Worm (Caenorhabditis elegans) whole organism, late embryonic: ENCODE results near the gene cpd-2.

Experiments
- C08G9.2 ChIP-seq: sonication (generic microtip); optimal IDR thresholded peaks from 2 replicates; lab custom pipeline; 2016; ENCODE audit warnings: mild to moderate bottlenecking, missing genetic modification characterization, moderate library complexity, missing compliant biosample characterization
- ceh-48 ChIP-seq: sonication (generic microtip); optimal IDR thresholded peaks from 2 replicates; lab custom pipeline; 2016; ENCODE audit warnings: missing genetic modification characterization, inconsistent platforms, missing compliant biosample characterization
- ceh-6 ChIP-seq: fragments of 200-800 bp; sonication (Bioruptor generic); optimal IDR thresholded peaks from 2 replicates; lab custom pipeline; 2018; ENCODE audit warnings: mild to moderate bottlenecking, missing genetic modification characterization, missing compliant biosample characterization
- eyg-1 ChIP-seq: sonication (generic microtip); optimal IDR thresholded peaks from 2 replicates; lab custom pipeline; 2016; ENCODE audit warnings: missing genotype, missing genetic modification characterization, missing compliant biosample characterization
- fkh-10 ChIP-seq: fragments of 150-350 bp; optimal IDR thresholded peaks from 2 replicates; lab custom pipeline; 2014; ENCODE audit warnings: missing biosample characterization, missing genetic modification reagents, missing genetic modification characterization
- gmeb-2 ChIP-seq: sonication (generic microtip); optimal IDR thresholded peaks from 2 replicates; lab custom pipeline; 2016; ENCODE audit warnings: missing genetic modification characterization, inconsistent platforms, missing compliant biosample characterization
- hlh-15 ChIP-seq: sonication (generic microtip); optimal IDR thresholded peaks from 2 replicates; lab custom pipeline; 2016; ENCODE audit warnings: missing genetic modification characterization, missing compliant biosample characterization
- nhr-232 ChIP-seq: sonication (generic microtip); optimal IDR thresholded peaks from 2 replicates; lab custom pipeline; 2016; ENCODE audit warnings: missing genetic modification characterization, missing compliant biosample characterization
- npax-4 ChIP-seq: sonication (generic microtip); optimal IDR thresholded peaks from 2 replicates; lab custom pipeline; 2016; ENCODE audit warnings: missing genetic modification characterization, missing compliant biosample characterization
- odd-2 ChIP-seq: sonication (generic microtip); optimal IDR thresholded peaks from 2 replicates; lab custom pipeline; 2017; ENCODE audit warnings: antibody characterized with exemption, mild to moderate bottlenecking, missing genetic modification characterization, missing compliant biosample characterization
- rnt-1 ChIP-seq: sonication (generic microtip); optimal IDR thresholded peaks from 2 replicates; lab custom pipeline; 2016; ENCODE audit warnings: missing genetic modification characterization, missing compliant biosample characterization
- sdc-2 ChIP-seq: sonication (generic microtip); optimal IDR thresholded peaks from 2 replicates; lab custom pipeline; 2016; ENCODE audit warnings: missing genotype, missing genetic modification characterization, missing compliant biosample characterization
- syd-9 ChIP-seq: sonication (generic microtip); optimal IDR thresholded peaks from 2 replicates; lab custom pipeline; 2016; ENCODE audit warnings: mild to moderate bottlenecking, missing genetic modification characterization, moderate library complexity, missing compliant biosample characterization
- tbx-2 ChIP-seq: sonication (generic microtip); optimal IDR thresholded peaks from 2 replicates; lab custom pipeline; 2016; ENCODE audit warnings: missing genetic modification characterization, missing compliant biosample characterization
- tbx-7 ChIP-seq: sonication (generic microtip); optimal IDR thresholded peaks from 2 replicates; lab custom pipeline; 2016; ENCODE audit warnings: missing genotype, missing genetic modification characterization, missing compliant biosample characterization
- unc-55 ChIP-seq: sonication (generic microtip); optimal IDR thresholded peaks from 2 replicates; lab custom pipeline; 2017; ENCODE audit warnings: missing biosample characterization, missing genetic modification reagents, missing genetic modification characterization

Gene cpd-2

ce11 chrX:16103396-16103795 lies 53.7 kb downstream of the cpd-2 start, which contains the start of gene ZK1073.2:
Gene ZK1073.2 (plus strand): TSS chrX:16103696.
- TF ChIP-seq eyg-1 (tag; lab: Kevin White, UChicago) = no peak
- no peak for TF ChIP-seq ceh-6 (GFP tag; lab: Kevin White, UChicago)
- no peak for TF ChIP-seq hlh-15 (tag; lab: Kevin White, UChicago)
- TF ChIP-seq odd-2 (tag; lab: Kevin White, UChicago) = no peak
- TF ChIP-seq ceh-48 = no peak
- TF ChIP-seq nhr-232 = no peak
- TF ChIP-seq syd-9 (tag; lab: Kevin White, UChicago) = no peak
- TF ChIP-seq unc-55 = no peak
- no peak for TF ChIP-seq C08G9.2 (tag; lab: Kevin White, UChicago)
- no peak for TF ChIP-seq npax-4 (tag; lab: Kevin White, UChicago)
- TF ChIP-seq fkh-10 = no peak
- no peak for TF ChIP-seq gmeb-2 (tag; lab: Kevin White, UChicago)
- no peak for TF ChIP-seq sdc-2 (tag; lab: Kevin White, UChicago)
- no peak for TF ChIP-seq rnt-1
- TF ChIP-seq tbx-2 (tag; lab: Kevin White, UChicago) = no peak
- no peak for TF ChIP-seq tbx-7 (tag; lab: Kevin White, UChicago)
